Worm (Caenorhabditis elegans) whole organism, L4/young adult: ENCODE data around the gene srp-2.

ENCODE experiments used
- W03F9.2 ChIP-seq: fragments of 150-350 bp; optimal IDR thresholded peaks from 2 replicates; lab custom pipeline; 2014; ENCODE audit warnings: missing biosample characterization, missing genetic modification characterization
- dao-5 ChIP-seq: sonication (generic microtip); optimal IDR thresholded peaks from 2 replicates; lab custom pipeline; 2016; ENCODE audit warnings: missing genotype, missing genetic modification characterization, moderate library complexity, missing compliant biosample characterization
- him-1 ChIP-seq: sonication (generic microtip); optimal IDR thresholded peaks from 2 replicates; lab custom pipeline; 2016; ENCODE audit warnings: missing genotype, missing genetic modification reagents, missing genetic modification characterization, missing compliant biosample characterization

DNA sequence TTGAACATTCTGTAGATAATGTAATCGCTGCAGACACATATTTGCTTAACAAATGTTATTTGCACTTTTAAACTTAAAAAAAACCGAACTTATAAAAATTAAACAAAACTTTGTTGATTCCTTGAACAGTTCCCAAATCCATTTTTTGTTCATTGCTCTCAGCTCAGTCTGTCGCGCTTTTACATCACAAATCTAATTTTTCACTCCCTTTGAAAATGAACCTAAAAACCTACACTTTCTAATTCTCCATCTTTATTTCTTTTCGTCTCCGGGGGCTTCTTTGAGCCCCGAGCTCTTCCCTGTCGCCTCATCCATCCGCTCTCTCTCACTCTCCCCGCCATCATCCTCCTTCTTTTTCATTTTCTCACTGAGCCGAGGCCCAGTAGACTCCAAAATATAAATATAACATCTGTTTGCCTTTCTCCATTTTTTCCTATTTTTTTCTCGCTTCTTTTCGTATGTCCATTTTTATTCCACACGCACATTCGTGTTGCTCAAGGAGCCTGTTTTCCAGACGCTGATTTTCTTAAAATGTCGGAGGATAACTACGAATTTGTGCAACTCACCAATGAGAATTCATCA is 47.9 kb downstream of the srp-2 start, which contains the start of gene R13D11.4:
- TF ChIP-seq W03F9.2 (no peak), him-1 (tag; lab: Kevin White, UChicago) (no peak), dao-5 (no peak)
